Fruit fly (Drosophila melanogaster) whole organism, prepupa: ENCODE results near the gene OXA1L.

Source experiments
- Blimp-1 ChIP-seq: fragments of 200-800 bp; sonication (Bioruptor generic); optimal IDR thresholded peaks from 3 replicates; lab custom pipeline; 2017; ENCODE audit warnings: missing biosample characterization, missing genetic modification characterization, mild to moderate bottlenecking, moderate library complexity, missing genetic modification reagents
- CG11902 ChIP-seq: fragments of 200-800 bp; sonication (Bioruptor generic); optimal IDR thresholded peaks from 3 replicates; lab custom pipeline; 2016; ENCODE audit warnings: missing biosample characterization, missing genetic modification characterization
- CG6163 ChIP-seq: fragments of 200-800 bp; sonication (Bioruptor generic); IDR thresholded peaks from 3 replicates; pipeline ENCODE4 v1.3.6; 2022; ENCODE audit warnings: missing biosample characterization, missing genetic modification characterization
- Gug ChIP-seq: fragments of 200-800 bp; sonication (Bioruptor generic); IDR thresholded peaks from 2 replicates; pipeline ENCODE4 v1.3.6; 2022; ENCODE audit warnings: missing biosample characterization, missing genetic modification characterization
- Lpt ChIP-seq: fragments of 200-800 bp; sonication (Bioruptor generic); optimal IDR thresholded peaks from 3 replicates; lab custom pipeline; 2016; ENCODE audit warnings: missing biosample characterization, missing genetic modification characterization
- Smox ChIP-seq: fragments of 200-800 bp; sonication (Bioruptor generic); optimal IDR thresholded peaks from 3 replicates; lab custom pipeline; 2016; ENCODE audit warnings: missing biosample characterization, missing genetic modification characterization
- achi ChIP-seq: fragments of 200-800 bp; sonication (Bioruptor generic); optimal IDR thresholded peaks from 3 replicates; lab custom pipeline; 2016; ENCODE audit warnings: missing biosample characterization, missing genetic modification characterization
- pdm3 ChIP-seq: fragments of 200-800 bp; sonication (Bioruptor generic); optimal IDR thresholded peaks from 3 replicates; lab custom pipeline; 2016; ENCODE audit warnings: missing biosample characterization, missing genetic modification characterization
- spab ChIP-seq: fragments of 200-800 bp; sonication (Bioruptor generic); optimal IDR thresholded peaks from 2 replicates; lab custom pipeline; 2017; ENCODE audit warnings: missing biosample characterization, mild to moderate bottlenecking, missing genetic modification characterization, missing genetic modification reagents

DNA sequence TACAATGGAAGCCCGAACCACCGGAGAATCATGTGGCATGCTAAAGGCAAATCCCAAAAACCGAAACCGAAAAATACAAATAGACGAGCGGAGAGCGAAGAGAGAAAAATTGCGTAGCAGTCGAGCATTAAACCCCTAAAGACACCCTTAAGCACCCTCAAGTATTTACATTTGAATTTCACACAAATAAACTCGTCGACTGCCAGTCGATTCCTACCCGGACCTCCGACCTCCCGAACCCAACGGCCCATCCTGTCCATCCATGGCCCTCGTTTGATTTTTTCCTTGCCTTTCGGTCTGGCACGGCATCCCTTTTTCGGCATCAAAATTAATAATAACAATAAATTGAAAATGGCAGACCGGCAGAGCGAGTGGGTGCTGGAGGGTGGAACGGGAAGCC is 43.4 kb downstream of the OXA1L start:
- TF ChIP-seq Smox (GFP tag; lab: Kevin White, UChicago) (no peak), Gug (GFP tag; lab: Robert Waterston, UW) (no peak), spab (GFP tag; lab: Kevin White, UChicago) (no peak), pdm3 (GFP tag; lab: Kevin White, UChicago) (no peak), CG6163 (GFP tag; lab: Robert Waterston, UW) (no peak), CG11902 (no peak), achi (GFP tag; lab: Kevin White, UChicago) (no peak), Lpt (GFP tag; lab: Kevin White, UChicago) (no peak), Blimp-1 (no peak)
